Fruit fly (Drosophila melanogaster): ENCODE measurements around the gene CG6462.

dm6 chr3L:6070119-6070518 lies 33.2 kb downstream of the CG6462 start:
- TF ChIP-seq usp (GFP tag; optimal IDR thresholded peaks at IDR 0.05), result no peak
- no peak for TF ChIP-seq psq (optimal IDR thresholded peaks at IDR 0.05)
- no peak for TF ChIP-seq pan (optimal IDR thresholded peaks at IDR 0.05)
- no peak for TF ChIP-seq EcR (GFP tag; optimal IDR thresholded peaks at IDR 0.05)
- no peak for TF ChIP-seq CG8478 (optimal IDR thresholded peaks at IDR 0.05)

Data from whole organism.